Worm (Caenorhabditis elegans) whole organism, L4/young adult: ENCODE data around the gene Y1A5A.1.

Source experiments
- dao-5 ChIP-seq: sonication (generic microtip); optimal IDR thresholded peaks from 2 replicates; lab custom pipeline; 2016; ENCODE audit warnings: missing genotype, missing genetic modification characterization, moderate library complexity, missing compliant biosample characterization
- him-1 ChIP-seq: sonication (generic microtip); optimal IDR thresholded peaks from 2 replicates; lab custom pipeline; 2016; ENCODE audit warnings: missing genotype, missing genetic modification reagents, missing genetic modification characterization, missing compliant biosample characterization

DNA sequence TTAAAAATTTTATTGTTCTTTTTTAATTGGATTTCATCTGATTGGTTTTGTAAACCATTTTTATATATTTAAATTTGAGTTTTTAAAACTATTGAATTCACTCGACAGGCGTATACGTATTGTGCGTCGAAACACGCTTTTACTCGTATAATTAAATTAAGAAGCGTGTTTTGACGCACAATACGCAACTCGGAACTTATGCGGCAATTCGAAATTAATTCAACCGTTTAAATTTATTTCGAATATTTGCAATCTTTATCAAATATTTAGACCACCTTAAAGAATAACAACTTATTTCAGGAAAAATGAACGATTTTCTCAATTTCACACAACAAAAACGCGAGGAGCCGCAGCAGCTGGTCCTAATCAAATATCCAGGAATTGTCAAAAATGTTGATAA lies 35.4 kb upstream of the Y1A5A.1 start, which contains the start of gene tftc-5:
- TF ChIP-seq him-1 (no peak), dao-5 (tag; lab: Kevin White, UChicago) (no peak)
